Fruit fly (Drosophila melanogaster) whole organism, embryonic: ENCODE measurements around the gene Tpr2.

Experiments used
- Bdp1 ChIP-seq: fragments of 200-800 bp; sonication (Bioruptor generic); optimal IDR thresholded peaks from 3 replicates; lab custom pipeline; 2016; ENCODE audit warnings: missing biosample characterization, missing genetic modification characterization
- CG10267 ChIP-seq: fragments of 200-800 bp; sonication (Bioruptor generic); optimal IDR thresholded peaks from 2 replicates; lab custom pipeline; 2018; ENCODE audit warnings: missing biosample characterization, mild to moderate bottlenecking, missing genetic modification characterization, moderate library complexity
- CG12104 ChIP-seq: fragments of 200-800 bp; sonication (Bioruptor generic); optimal IDR thresholded peaks from 3 replicates; lab custom pipeline; 2016; ENCODE audit warnings: missing biosample characterization, missing genetic modification characterization
- CG12236 ChIP-seq: fragments of 200-800 bp; sonication (Bioruptor generic); optimal IDR thresholded peaks from 2 replicates; lab custom pipeline; 2016; ENCODE audit warnings: missing biosample characterization, missing genetic modification characterization
- CG13775 ChIP-seq: fragments of 200-800 bp; sonication (Bioruptor generic); optimal IDR thresholded peaks from 3 replicates; lab custom pipeline; 2017; ENCODE audit warnings: missing biosample characterization, mild to moderate bottlenecking, missing genetic modification characterization
- CG14667 ChIP-seq: fragments of 200-800 bp; sonication (Bioruptor generic); IDR thresholded peaks from 2 replicates; pipeline ENCODE4 v1.3.6; 2022; ENCODE audit warnings: missing biosample characterization, missing genetic modification characterization
- CG14860 ChIP-seq: fragments of 200-800 bp; sonication (Bioruptor generic); IDR thresholded peaks from 3 replicates; pipeline ENCODE4 v1.3.6; 2022; ENCODE audit warnings: missing biosample characterization, missing genetic modification characterization; ENCODE audit not compliant: partially characterized antibody
- CG14965 ChIP-seq: fragments of 200-800 bp; sonication (Bioruptor generic); optimal IDR thresholded peaks from 2 replicates; lab custom pipeline; 2016; ENCODE audit warnings: missing biosample characterization, missing genetic modification characterization, borderline replicate concordance
- CG15479 ChIP-seq: fragments of 200-800 bp; sonication (Bioruptor generic); optimal IDR thresholded peaks from 3 replicates; lab custom pipeline; 2019; ENCODE audit warnings: missing biosample characterization, mild to moderate bottlenecking, missing genetic modification characterization, moderate library complexity
- CG17359 ChIP-seq: fragments of 200-800 bp; sonication (Bioruptor generic); optimal IDR thresholded peaks from 3 replicates; lab custom pipeline; 2018; ENCODE audit warnings: missing biosample characterization, mild to moderate bottlenecking, missing genetic modification characterization, moderate library complexity
- CG2889 ChIP-seq: fragments of 200-800 bp; sonication (Bioruptor generic); IDR thresholded peaks from 3 replicates; pipeline ENCODE4 v1.3.6; 2022; ENCODE audit warnings: missing biosample characterization, missing genetic modification characterization
- CG31441 ChIP-seq: fragments of 200-800 bp; sonication (Bioruptor generic); IDR thresholded peaks from 2 replicates; pipeline ENCODE4 v1.3.6; 2022; ENCODE audit warnings: missing biosample characterization, missing genetic modification characterization
- CG4360 ChIP-seq: fragments of 200-800 bp; sonication (Bioruptor generic); IDR thresholded peaks from 2 replicates; pipeline ENCODE4 v1.3.6; 2022; ENCODE audit warnings: missing biosample characterization, missing genetic modification characterization
- CG5953 ChIP-seq: fragments of 200-800 bp; sonication (Bioruptor generic); IDR thresholded peaks from 2 replicates; pipeline ENCODE4 v1.3.6; 2022; ENCODE audit warnings: missing biosample characterization, missing genetic modification characterization
- CG7963 ChIP-seq: fragments of 200-800 bp; sonication (Bioruptor generic); IDR thresholded peaks from 3 replicates; pipeline ENCODE4 v1.3.6; 2022; ENCODE audit warnings: missing biosample characterization, missing genetic modification characterization; ENCODE audit not compliant: partially characterized antibody
- CG8944 ChIP-seq: fragments of 200-800 bp; sonication (Bioruptor generic); optimal IDR thresholded peaks from 3 replicates; lab custom pipeline; 2016; ENCODE audit warnings: missing biosample characterization, missing genetic modification characterization
- CG9876 ChIP-seq: fragments of 200-800 bp; sonication (Bioruptor generic); optimal IDR thresholded peaks from 2 replicates; lab custom pipeline; 2016; ENCODE audit warnings: missing biosample characterization, missing genetic modification characterization
- Camta ChIP-seq: fragments of 200-800 bp; sonication (Bioruptor generic); optimal IDR thresholded peaks from 2 replicates; lab custom pipeline; 2016; ENCODE audit warnings: missing biosample characterization, missing genetic modification characterization
- Dfd ChIP-seq, 2 experiments: fragments of >200 bp; optimal IDR thresholded peaks; 2 replicates each; lab custom pipeline; 2017; ENCODE audit warnings: missing biosample characterization in 2 of 2, missing genetic modification characterization in 2 of 2
- Hmr ChIP-seq: fragments of 200-800 bp; sonication (Bioruptor generic); optimal IDR thresholded peaks from 3 replicates; lab custom pipeline; 2017; ENCODE audit warnings: mild to moderate bottlenecking, missing biosample characterization, missing genetic modification reagents, missing genetic modification characterization
- Hr39 ChIP-seq: fragments of >200 bp; optimal IDR thresholded peaks from 2 replicates; lab custom pipeline; 2017
- Lhr ChIP-seq: fragments of 200-800 bp; sonication (Bioruptor generic); optimal IDR thresholded peaks from 3 replicates; lab custom pipeline; 2017; ENCODE audit warnings: mild to moderate bottlenecking, missing biosample characterization, missing genetic modification reagents, missing genetic modification characterization
- Meics ChIP-seq: fragments of 200-800 bp; sonication (Bioruptor generic); optimal IDR thresholded peaks from 2 replicates; lab custom pipeline; 2017; ENCODE audit warnings: missing biosample characterization, mild to moderate bottlenecking, missing genetic modification characterization
- Mes4 ChIP-seq: fragments of 200-800 bp; sonication (Bioruptor generic); optimal IDR thresholded peaks from 2 replicates; lab custom pipeline; 2016; ENCODE audit warnings: missing biosample characterization, missing genetic modification characterization
- Oaz ChIP-seq: fragments of 200-800 bp; sonication (Bioruptor generic); IDR thresholded peaks from 2 replicates; pipeline ENCODE4 v1.3.6; 2022; ENCODE audit warnings: missing biosample characterization, missing genetic modification characterization
- Sox100B ChIP-seq: fragments of 200-800 bp; sonication (Bioruptor generic); optimal IDR thresholded peaks from 3 replicates; lab custom pipeline; 2018; ENCODE audit warnings: missing biosample characterization, mild to moderate bottlenecking, missing genetic modification characterization
- ara ChIP-seq: fragments of 200-800 bp; sonication (Bioruptor generic); IDR thresholded peaks from 2 replicates; pipeline ENCODE4 v1.3.6; 2022; ENCODE audit warnings: missing biosample characterization, missing genetic modification characterization
- ato ChIP-seq: fragments of 200-800 bp; sonication (Bioruptor generic); IDR thresholded peaks from 2 replicates; pipeline ENCODE4 v1.3.6; 2022; ENCODE audit warnings: missing biosample characterization, missing genetic modification characterization; ENCODE audit not compliant: partially characterized antibody
- bab2 ChIP-seq: fragments of 200-800 bp; sonication (Bioruptor generic); optimal IDR thresholded peaks from 2 replicates; lab custom pipeline; 2016; ENCODE audit warnings: missing biosample characterization, missing genetic modification characterization
- crc ChIP-seq: fragments of 200-800 bp; sonication (Bioruptor generic); optimal IDR thresholded peaks from 2 replicates; lab custom pipeline; 2016; ENCODE audit warnings: missing biosample characterization, missing genetic modification characterization
- dysf ChIP-seq: fragments of 200-800 bp; sonication (Bioruptor generic); IDR thresholded peaks from 3 replicates; pipeline ENCODE4 v1.3.6; 2022; ENCODE audit warnings: missing biosample characterization, missing genetic modification characterization
- en ChIP-seq: fragments of 200-800 bp; sonication (Bioruptor generic); optimal IDR thresholded peaks from 2 replicates; lab custom pipeline; 2016; ENCODE audit warnings: missing biosample characterization, missing genetic modification characterization
- eve ChIP-seq, 2 experiments: fragments of >200 bp; optimal IDR thresholded peaks; 2 replicates each; lab custom pipeline; 2017; ENCODE audit warnings: missing biosample characterization in 2 of 2, missing genetic modification characterization in 2 of 2
- gfzf ChIP-seq: fragments of 200-800 bp; sonication (Bioruptor generic); optimal IDR thresholded peaks from 2 replicates; lab custom pipeline; 2016; ENCODE audit warnings: missing biosample characterization, mild to moderate bottlenecking, missing genetic modification characterization, moderate library complexity
- gro ChIP-seq: fragments of 200-800 bp; sonication (Bioruptor generic); optimal IDR thresholded peaks from 2 replicates; lab custom pipeline; 2016; ENCODE audit warnings: missing biosample characterization, missing genetic modification characterization
- gsb ChIP-seq: fragments of 200-800 bp; sonication (Bioruptor generic); IDR thresholded peaks from 2 replicates; pipeline ENCODE4 v1.3.6; 2022; ENCODE audit warnings: missing biosample characterization, missing genetic modification characterization
- hkb ChIP-seq, 2 experiments: fragments of 200-800 bp in 1 of 2; fragments of >200 bp in 1 of 2; sonication (Bioruptor generic) in 1 of 2; IDR thresholded peaks in 1 of 2; optimal IDR thresholded peaks in 1 of 2; 2 replicates each; pipeline versions ENCODE4 v1.3.6 to Lab custom; 2017 to 2022; ENCODE audit warnings: missing biosample characterization in 1 of 2, missing genetic modification characterization in 1 of 2
- kah ChIP-seq: fragments of 200-800 bp; sonication (Bioruptor generic); optimal IDR thresholded peaks from 2 replicates; lab custom pipeline; 2018; ENCODE audit warnings: missing biosample characterization, mild to moderate bottlenecking, missing genetic modification characterization
- lola ChIP-seq, 3 experiments: fragments of >200 bp in 2 of 3; fragments of 200-800 bp in 1 of 3; sonication (Bioruptor generic) in 1 of 3; optimal IDR thresholded peaks; 2 replicates each; lab custom pipeline; 2017 to 2019; ENCODE audit warnings: missing biosample characterization in 3 of 3, missing genetic modification characterization in 3 of 3, mild to moderate bottlenecking in 1 of 3, moderate library complexity in 1 of 3
- mam ChIP-seq: fragments of 200-800 bp; sonication (Bioruptor generic); optimal IDR thresholded peaks from 3 replicates; lab custom pipeline; 2016; ENCODE audit warnings: missing biosample characterization, missing genetic modification characterization
- pho ChIP-seq: fragments of 200-800 bp; sonication (Bioruptor generic); optimal IDR thresholded peaks from 2 replicates; lab custom pipeline; 2016; ENCODE audit warnings: missing biosample characterization, missing genetic modification characterization
- pita ChIP-seq: fragments of 200-800 bp; sonication (Bioruptor generic); optimal IDR thresholded peaks from 2 replicates; lab custom pipeline; 2017; ENCODE audit warnings: missing biosample characterization, mild to moderate bottlenecking, missing genetic modification characterization
- pros ChIP-seq: fragments of 200-800 bp; sonication (Bioruptor generic); optimal IDR thresholded peaks from 3 replicates; lab custom pipeline; 2019; ENCODE audit warnings: missing biosample characterization, mild to moderate bottlenecking, missing genetic modification characterization, moderate library complexity
- psq ChIP-seq: fragments of 200-800 bp; sonication (Bioruptor generic); optimal IDR thresholded peaks from 2 replicates; lab custom pipeline; 2017; ENCODE audit warnings: missing biosample characterization, missing genetic modification characterization
- pum ChIP-seq: fragments of 200-800 bp; sonication (Bioruptor generic); optimal IDR thresholded peaks from 2 replicates; lab custom pipeline; 2016; ENCODE audit warnings: missing biosample characterization, missing genetic modification characterization
- rib ChIP-seq: fragments of 200-800 bp; sonication (Bioruptor generic); IDR thresholded peaks from 2 replicates; pipeline ENCODE4 v1.3.6; 2022; ENCODE audit warnings: missing biosample characterization, missing genetic modification characterization
- salm ChIP-seq: fragments of 200-800 bp; sonication (Bioruptor generic); optimal IDR thresholded peaks from 2 replicates; lab custom pipeline; 2018; ENCODE audit warnings: missing biosample characterization, mild to moderate bottlenecking, missing genetic modification characterization
- sd ChIP-seq: fragments of 200-800 bp; sonication (Bioruptor generic); optimal IDR thresholded peaks from 3 replicates; lab custom pipeline; 2018; ENCODE audit warnings: missing biosample characterization, mild to moderate bottlenecking, missing genetic modification characterization, moderate library complexity
- so ChIP-seq: fragments of 200-800 bp; sonication (Bioruptor generic); IDR thresholded peaks from 3 replicates; pipeline ENCODE4 v1.3.6; 2022; ENCODE audit warnings: missing biosample characterization, missing genetic modification characterization
- tgo ChIP-seq: fragments of 200-800 bp; sonication (Bioruptor generic); IDR thresholded peaks from 3 replicates; pipeline ENCODE4 v1.3.6; 2022; ENCODE audit warnings: missing biosample characterization, missing genetic modification characterization
- tna ChIP-seq: fragments of 200-800 bp; sonication (Bioruptor generic); IDR thresholded peaks from 2 replicates; pipeline ENCODE4 v1.3.6; 2022; ENCODE audit warnings: missing biosample characterization, missing genetic modification characterization; ENCODE audit not compliant: partially characterized antibody
- zen ChIP-seq: fragments of 200-800 bp; sonication (Bioruptor generic); optimal IDR thresholded peaks from 3 replicates; lab custom pipeline; 2018; ENCODE audit warnings: missing biosample characterization, mild to moderate bottlenecking, missing genetic modification characterization, moderate library complexity

Gene Tpr2

dm6 chr2L:16523091-16523490, 31.8 kb downstream of the Tpr2 start (continued):
- TF ChIP-seq Hr39 (lab: Kevin White, UChicago): no peak
- no peak for TF ChIP-seq CG13775 (GFP tag; lab: Kevin White, UChicago)
- no peak for TF ChIP-seq CG15479 (GFP tag; lab: Kevin White, UChicago)
- TF ChIP-seq CG9876 (GFP tag; lab: Kevin White, UChicago): no peak
- no peak for TF ChIP-seq kah (GFP tag; lab: Kevin White, UChicago)
- TF ChIP-seq en: no peak
- TF ChIP-seq CG14667 (GFP tag; lab: Robert Waterston, UW): no peak
- no peak for TF ChIP-seq dysf
- TF ChIP-seq CG8944: no peak
- TF ChIP-seq bab2 (GFP tag; lab: Kevin White, UChicago): no peak
- TF ChIP-seq psq (GFP tag; lab: Kevin White, UChicago): no peak
- no peak for TF ChIP-seq Mes4 (GFP tag; lab: Kevin White, UChicago)
- TF ChIP-seq Oaz: no peak
- no peak for TF ChIP-seq gsb
- no peak for TF ChIP-seq CG5953 (GFP tag; lab: Robert Waterston, UW)
- TF ChIP-seq CG4360: peak; percentile 74
- TF ChIP-seq pum (GFP tag; lab: Kevin White, UChicago): no peak
- TF ChIP-seq tgo (GFP tag; lab: Robert Waterston, UW): no peak
- TF ChIP-seq eve (GFP tag; optimal IDR thresholded peaks at IDR 0.05; lab: Kevin White, UChicago): no peak
- TF ChIP-seq salm (tag; lab: Kevin White, UChicago): no peak
- TF ChIP-seq CG7963: no peak
- TF ChIP-seq zen (tag; lab: Kevin White, UChicago): no peak
- TF ChIP-seq crc (GFP tag; lab: Kevin White, UChicago): no peak
- no peak for TF ChIP-seq Camta (GFP tag; lab: Kevin White, UChicago)
- no peak for TF ChIP-seq hkb (optimal IDR thresholded peaks at IDR 0.05; lab: Kevin White, UChicago)
- no peak for TF ChIP-seq hkb (GFP tag; IDR thresholded peaks at IDR 0.05; lab: Robert Waterston, UW)
- TF ChIP-seq pita: no peak
- TF ChIP-seq Lhr: no peak
- TF ChIP-seq CG12104 (GFP tag; lab: Kevin White, UChicago): no peak
- no peak for TF ChIP-seq Bdp1 (GFP tag; lab: Kevin White, UChicago)
- no peak for TF ChIP-seq pros
- peak; percentile 45 for TF ChIP-seq CG17359 (tag; lab: Kevin White, UChicago)
- TF ChIP-seq so (GFP tag; lab: Robert Waterston, UW): no peak
- no peak for TF ChIP-seq lola (GFP tag; optimal IDR thresholded peaks at IDR 0.05; lab: Kevin White, UChicago)
- no peak for TF ChIP-seq ato
- TF ChIP-seq Sox100B (GFP tag; lab: Kevin White, UChicago): peak; percentile 27
- no peak for TF ChIP-seq pho (GFP tag; lab: Kevin White, UChicago)
- no peak for TF ChIP-seq CG14860 (GFP tag; lab: Robert Waterston, UW)
- TF ChIP-seq CG12236 (GFP tag; lab: Kevin White, UChicago): no peak
- TF ChIP-seq sd: no peak
- no peak for TF ChIP-seq Hmr
- no peak for TF ChIP-seq gro (GFP tag; lab: Kevin White, UChicago)
- TF ChIP-seq CG14965 (GFP tag; lab: Kevin White, UChicago): no peak
- no peak for TF ChIP-seq CG10267 (tag; lab: Kevin White, UChicago)
- no peak for TF ChIP-seq ara
- no peak for TF ChIP-seq gfzf (GFP tag; lab: Kevin White, UChicago)
- no peak for TF ChIP-seq tna
- 0 out of 2 replicates have a peak, but pooled peaks have one; percentile 29 for TF ChIP-seq rib (GFP tag; lab: Robert Waterston, UW)
- no peak for TF ChIP-seq mam (GFP tag; lab: Kevin White, UChicago)
- 0 out of 2 replicates have a peak, but pooled peaks have one; percentile 7 for TF ChIP-seq CG31441
- TF ChIP-seq Dfd (GFP tag; optimal IDR thresholded peaks at IDR 0.05; lab: Kevin White, UChicago): no peak
- no peak for TF ChIP-seq CG2889
- TF ChIP-seq Meics (GFP tag; lab: Kevin White, UChicago): no peak
